Fruit fly (Drosophila melanogaster): ENCODE measurements around the gene CG16974.

Gene CG16974

dm6 chr2L:13222225-13222648, 30.5 kb upstream of the CG16974 start, which contains the start of the genes Ski6 and CG16812 (continued):
- TF ChIP-seq CG12299 (tag; optimal IDR thresholded peaks at IDR 0.05) (peak; percentile 65), caup (GFP tag; optimal IDR thresholded peaks at IDR 0.05; ENCODE audit: severe bottlenecking) (no peak), CG6654 (GFP tag; optimal IDR thresholded peaks at IDR 0.05) (no peak), ttk (GFP tag; IDR thresholded peaks at IDR 0.05) (no peak; the same call in 1 of the 2 replicates), CG4617 (GFP tag; optimal IDR thresholded peaks at IDR 0.05; ENCODE audit: borderline replicate concordance) (peak; percentile 65), CG12769 (tag; optimal IDR thresholded peaks at IDR 0.05) (no peak), CG3847 (GFP tag; IDR thresholded peaks at IDR 0.05) (peak; percentile 69), CG18262 (tag; optimal IDR thresholded peaks at IDR 0.05) (peak; percentile 76), CG11504 (tag; optimal IDR thresholded peaks at IDR 0.05) (no peak), HLH54F (GFP tag; optimal IDR thresholded peaks at IDR 0.05) (no peak), so (GFP tag; IDR thresholded peaks at IDR 0.05) (no peak; the same call in 2 of the 3 replicates), yki (optimal IDR thresholded peaks at IDR 0.05) (no peak), z (GFP tag; IDR thresholded peaks at IDR 0.05) (no peak), zfh1 (GFP tag; IDR thresholded peaks at IDR 0.05) (peak; percentile 71; the same call in 2 of the 3 replicates), CG8359 (GFP tag; optimal IDR thresholded peaks at IDR 0.05; ENCODE audit: borderline replicate concordance) (no peak), nerfin-1 (tag; optimal IDR thresholded peaks at IDR 0.05) (peak; percentile 82), Antp (GFP tag; optimal IDR thresholded peaks at IDR 0.05) (no peak), CG6175 (GFP tag; IDR thresholded peaks at IDR 0.05) (no peak), nau (GFP tag; optimal IDR thresholded peaks at IDR 0.05) (no peak), Stat92E (GFP tag; optimal IDR thresholded peaks at IDR 0.05) (peak in 1 of 3 experiments; percentile 8), CG7786 (GFP tag; optimal IDR thresholded peaks at IDR 0.05) (peak; percentile 12), fd64A (GFP tag; optimal IDR thresholded peaks at IDR 0.05) (no peak), Lhr (GFP tag; optimal IDR thresholded peaks at IDR 0.05) (no peak), CG16815 (GFP tag; optimal IDR thresholded peaks at IDR 0.05) (peak; percentile 60), CG14014 (GFP tag; IDR thresholded peaks at IDR 0.05) (peak; percentile 53; the same call in 1 of the 2 replicates), CG10366 (GFP tag; IDR thresholded peaks at IDR 0.05) (peak; percentile 64), dan (GFP tag; IDR thresholded peaks at IDR 0.05) (no peak), Rfx (GFP tag; IDR thresholded peaks at IDR 0.05) (peak; percentile 73), HmgZ (tag; optimal IDR thresholded peaks at IDR 0.05) (peak; percentile 75), chinmo (GFP tag; IDR thresholded peaks at IDR 0.05; ENCODE audit: partially characterized antibody) (no peak), Six4 (GFP tag; optimal IDR thresholded peaks at IDR 0.05) (peak; percentile 46), CG4730 (GFP tag; IDR thresholded peaks at IDR 0.05) (no peak), E2f1 (GFP tag; IDR thresholded peaks at IDR 0.05) (peak; percentile 68), CG7357 (GFP tag; IDR thresholded peaks at IDR 0.05) (no peak), CG14710 (tag; optimal IDR thresholded peaks at IDR 0.05) (peak; percentile 88), CG13123 (GFP tag; optimal IDR thresholded peaks at IDR 0.05) (peak; percentile 67), grn (GFP tag; optimal IDR thresholded peaks at IDR 0.05) (no peak), usp (GFP tag; optimal IDR thresholded peaks at IDR 0.05) (no peak), Xrp1 (GFP tag; IDR thresholded peaks at IDR 0.05) (peak; percentile 76), YL-1 (GFP tag; optimal IDR thresholded peaks at IDR 0.05) (peak; percentile 66), CG12155 (GFP tag; optimal IDR thresholded peaks at IDR 0.05) (peak; percentile 77), CG16779 (GFP tag; IDR thresholded peaks at IDR 0.05) (peak; percentile 23; the same call in 1 of the 2 replicates), gt (GFP tag; IDR thresholded peaks at IDR 0.05) (no peak), jigr1 (GFP tag; IDR thresholded peaks at IDR 0.05) (no peak), CG15696 (tag; optimal IDR thresholded peaks at IDR 0.05) (peak; percentile 73), br (optimal IDR thresholded peaks at IDR 0.05) (no peak), sd (tag; optimal IDR thresholded peaks at IDR 0.05) (no peak), wor (GFP tag; IDR thresholded peaks at IDR 0.05) (no peak), CG8089 (GFP tag; optimal IDR thresholded peaks at IDR 0.05) (no peak), Mad (GFP tag; optimal IDR thresholded peaks at IDR 0.05) (peak; percentile 32), CG17802 (tag; optimal IDR thresholded peaks at IDR 0.05) (no peak), sqz (GFP tag; optimal IDR thresholded peaks at IDR 0.05) (no peak)
